Worm (Caenorhabditis elegans) whole organism, mixed stage, embryonic: ENCODE results near the gene C44C10.7.

Source experiments
- M03D4.4 ChIP-seq: sonication (generic microtip); optimal IDR thresholded peaks from 2 replicates; lab custom pipeline; 2017; ENCODE audit warnings: mild to moderate bottlenecking, missing genetic modification characterization, missing compliant biosample characterization
- bed-3 ChIP-seq: fragments of 200-800 bp; sonication (Bioruptor generic); optimal IDR thresholded peaks from 3 replicates; lab custom pipeline; 2018; ENCODE audit warnings: mild to moderate bottlenecking, missing genetic modification characterization, moderate library complexity, missing compliant biosample characterization
- blmp-1 ChIP-seq: fragments of 150-350 bp; optimal IDR thresholded peaks from 2 replicates; lab custom pipeline; 2014; ENCODE audit warnings: missing biosample characterization, missing genetic modification characterization
- ceh-39 ChIP-seq: fragments of 150-350 bp; optimal IDR thresholded peaks from 2 replicates; lab custom pipeline; 2014; ENCODE audit warnings: missing biosample characterization, missing genetic modification characterization
- ceh-43 ChIP-seq: fragments of 200-800 bp; sonication (Bioruptor generic); optimal IDR thresholded peaks from 2 replicates; lab custom pipeline; 2018; ENCODE audit warnings: mild to moderate bottlenecking, missing genetic modification characterization, moderate library complexity, missing compliant biosample characterization
- ceh-83 ChIP-seq: fragments of 200-800 bp; sonication (Bioruptor generic); optimal IDR thresholded peaks from 2 replicates; lab custom pipeline; 2018; ENCODE audit warnings: mild to moderate bottlenecking, missing genetic modification characterization, missing compliant biosample characterization
- ces-1 ChIP-seq: fragments of 150-350 bp; optimal IDR thresholded peaks from 2 replicates; lab custom pipeline; 2014; ENCODE audit warnings: missing biosample characterization, missing genetic modification reagents, missing genetic modification characterization
- cnd-1 ChIP-seq: fragments of 200-800 bp; sonication (Bioruptor generic); optimal IDR thresholded peaks from 2 replicates; lab custom pipeline; 2018; ENCODE audit warnings: mild to moderate bottlenecking, missing genetic modification characterization, missing compliant biosample characterization
- drap-1 ChIP-seq: fragments of 200-800 bp; sonication (Bioruptor generic); optimal IDR thresholded peaks from 3 replicates; lab custom pipeline; 2018; ENCODE audit warnings: mild to moderate bottlenecking, missing genetic modification characterization, missing compliant biosample characterization
- elt-1 ChIP-seq: sonication (generic microtip); optimal IDR thresholded peaks from 2 replicates; lab custom pipeline; 2017; ENCODE audit warnings: missing genetic modification characterization, mild to moderate bottlenecking, missing compliant biosample characterization, antibody characterized with exemption, moderate library complexity, borderline replicate concordance; ENCODE audit not compliant: insufficient read depth
- elt-3 ChIP-seq: fragments of 150-350 bp; optimal IDR thresholded peaks from 2 replicates; lab custom pipeline; 2014; ENCODE audit warnings: missing biosample characterization, missing genetic modification characterization
- flh-1 ChIP-seq: fragments of 200-800 bp; sonication (Bioruptor generic); optimal IDR thresholded peaks from 2 replicates; lab custom pipeline; 2018; ENCODE audit warnings: mild to moderate bottlenecking, missing genetic modification characterization, moderate library complexity, missing compliant biosample characterization
- ham-2 ChIP-seq: fragments of 200-800 bp; sonication (Bioruptor generic); optimal IDR thresholded peaks from 2 replicates; lab custom pipeline; 2018; ENCODE audit warnings: mild to moderate bottlenecking, missing genetic modification characterization, missing compliant biosample characterization
- hlh-1 ChIP-seq: fragments of 150-350 bp; optimal IDR thresholded peaks from 2 replicates; lab custom pipeline; 2014; ENCODE audit warnings: missing biosample characterization, missing genetic modification reagents, missing genetic modification characterization
- lin-13 ChIP-seq: fragments of 150-350 bp; optimal IDR thresholded peaks from 2 replicates; lab custom pipeline; 2014; ENCODE audit warnings: missing biosample characterization, missing genetic modification characterization
- lin-32 ChIP-seq: fragments of 200-800 bp; sonication (Bioruptor generic); optimal IDR thresholded peaks from 2 replicates; lab custom pipeline; 2018; ENCODE audit warnings: mild to moderate bottlenecking, missing genetic modification characterization, missing compliant biosample characterization
- lsy-2 ChIP-seq: fragments of 150-350 bp; optimal IDR thresholded peaks from 2 replicates; lab custom pipeline; 2014; ENCODE audit warnings: missing biosample characterization, missing genetic modification characterization
- mab-5 ChIP-seq: fragments of 150-350 bp; optimal IDR thresholded peaks from 2 replicates; lab custom pipeline; 2014; ENCODE audit warnings: missing biosample characterization, missing genetic modification characterization
- mls-2 ChIP-seq: sonication (generic microtip); optimal IDR thresholded peaks from 2 replicates; lab custom pipeline; 2016; ENCODE audit warnings: mild to moderate bottlenecking, missing genetic modification characterization, moderate library complexity, missing compliant biosample characterization
- nhr-12 ChIP-seq: fragments of 150-350 bp; optimal IDR thresholded peaks from 2 replicates; lab custom pipeline; 2014; ENCODE audit warnings: missing biosample characterization, missing genetic modification characterization
- nhr-2 ChIP-seq: fragments of 150-350 bp; optimal IDR thresholded peaks from 2 replicates; lab custom pipeline; 2014; ENCODE audit warnings: missing biosample characterization, missing genetic modification characterization
- nhr-237 ChIP-seq: fragments of 150-350 bp; optimal IDR thresholded peaks from 2 replicates; lab custom pipeline; 2014; ENCODE audit warnings: missing biosample characterization, missing genetic modification characterization
- nhr-28 ChIP-seq: fragments of 150-350 bp; optimal IDR thresholded peaks from 2 replicates; lab custom pipeline; 2014; ENCODE audit warnings: missing biosample characterization, missing genetic modification characterization
- nhr-76 ChIP-seq: sonication (generic microtip); optimal IDR thresholded peaks from 2 replicates; lab custom pipeline; 2017; ENCODE audit warnings: missing biosample characterization, missing genetic modification characterization
- pha-4 ChIP-seq: fragments of 150-350 bp; optimal IDR thresholded peaks from 2 replicates; lab custom pipeline; 2018; ENCODE audit warnings: missing biosample characterization, missing genetic modification reagents, missing genetic modification characterization
- sem-2 ChIP-seq: fragments of 200-800 bp; sonication (Bioruptor generic); optimal IDR thresholded peaks from 2 replicates; lab custom pipeline; 2018; ENCODE audit warnings: mild to moderate bottlenecking, missing genetic modification characterization, missing compliant biosample characterization
- sptf-1 ChIP-seq: sonication (generic microtip); optimal IDR thresholded peaks from 2 replicates; lab custom pipeline; 2017; ENCODE audit warnings: mild to moderate bottlenecking, missing genetic modification characterization, moderate library complexity, missing compliant biosample characterization
- tbx-8 ChIP-seq: fragments of 200-800 bp; sonication (Bioruptor generic); optimal IDR thresholded peaks from 2 replicates; lab custom pipeline; 2018; ENCODE audit warnings: mild to moderate bottlenecking, missing genetic modification characterization, moderate library complexity, missing compliant biosample characterization
- unc-62 ChIP-seq: fragments of 150-350 bp; optimal IDR thresholded peaks from 2 replicates; lab custom pipeline; 2014; ENCODE audit warnings: missing biosample characterization, missing genetic modification reagents, missing genetic modification characterization
- zip-8 ChIP-seq: fragments of 150-350 bp; optimal IDR thresholded peaks from 2 replicates; lab custom pipeline; 2014; ENCODE audit warnings: missing biosample characterization, missing genetic modification characterization
- ztf-11 ChIP-seq: fragments of 150-350 bp; optimal IDR thresholded peaks from 2 replicates; lab custom pipeline; 2014; ENCODE audit warnings: missing biosample characterization, missing genetic modification characterization

The C44C10.7 gene

DNA sequence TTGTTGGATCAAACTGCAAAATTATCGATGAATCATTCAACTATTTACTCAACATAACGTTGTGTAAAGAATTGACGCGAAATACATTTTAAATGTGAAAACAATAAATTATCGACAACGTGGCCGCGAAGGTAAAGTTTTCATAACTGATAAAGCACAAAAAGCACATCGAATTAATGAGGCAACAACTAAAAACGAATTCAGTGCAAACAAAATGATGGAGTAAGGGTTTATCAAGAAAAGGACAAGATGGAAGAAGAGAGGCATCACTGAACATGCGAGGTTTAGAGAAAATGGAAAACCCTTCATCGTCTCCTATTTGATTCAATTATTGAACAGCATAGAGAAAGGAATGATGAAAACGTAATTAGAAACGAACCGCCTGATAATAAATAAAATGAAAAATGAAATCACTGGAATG lies 35.7 kb upstream of the C44C10.7 start, which contains the start of gene D1053.4:
TSS of gene D1053.4 (minus strand) at position 20 of the 421 bp plus-strand sequence.
- no peak for TF ChIP-seq sem-2
- no peak for TF ChIP-seq lin-32 (GFP tag; lab: Kevin White, UChicago)
- TF ChIP-seq ces-1 (GFP tag; lab: Kevin White, UChicago), result peak; percentile 96

ce11 chrX:11720058-11720457 lies 32.0 kb upstream of the C44C10.7 start:
- TF ChIP-seq nhr-76 (tag; lab: Kevin White, UChicago) (no peak), elt-1 (no peak), ceh-83 (no peak), ham-2 (no peak), flh-1 (GFP tag; lab: Kevin White, UChicago) (no peak), mls-2 (tag; lab: Kevin White, UChicago) (no peak)

ce11 chrX:11718751-11719150 lies 30.7 kb upstream of the C44C10.7 start:
- TF ChIP-seq nhr-2 (tag; lab: Kevin White, UChicago), result no peak
- peak; percentile 17 for TF ChIP-seq nhr-237
- no peak for TF ChIP-seq hlh-1 (tag; lab: Kevin White, UChicago)
- no peak for TF ChIP-seq cnd-1 (tag; lab: Kevin White, UChicago)
- no peak for TF ChIP-seq bed-3 (GFP tag; lab: Kevin White, UChicago)
- no peak for TF ChIP-seq drap-1
- TF ChIP-seq nhr-28 (tag; lab: Kevin White, UChicago), result no peak

DNA sequence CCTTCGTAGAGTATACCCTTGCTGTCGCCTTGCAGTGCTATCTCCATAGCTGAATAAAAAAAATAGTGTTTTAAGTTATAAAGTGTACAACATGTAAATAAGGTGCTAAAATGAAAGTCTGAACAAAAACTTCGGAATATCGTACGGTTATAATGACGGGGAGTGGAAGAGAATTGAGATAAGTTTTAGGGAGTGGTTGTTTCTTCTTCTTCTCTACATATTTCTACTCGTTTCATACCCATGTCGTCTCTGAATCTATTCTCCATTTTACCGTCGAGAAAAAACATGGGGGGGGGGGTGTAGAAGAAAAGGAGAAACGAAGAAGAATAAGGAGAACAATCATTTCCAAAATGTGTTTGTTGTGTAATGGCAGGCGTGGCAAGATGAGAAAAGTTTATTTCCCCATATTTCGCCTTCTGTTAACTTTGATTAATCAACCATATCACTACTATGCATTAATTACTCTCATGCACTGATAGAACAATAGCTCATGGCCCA lies 28.4 kb upstream of the C44C10.7 start, which contains the start of gene C44C10.9:
TSS of gene C44C10.9 (minus strand) at position 51 of the 498 bp plus-strand sequence.
- TF ChIP-seq mab-5 (tag; lab: Kevin White, UChicago), result no peak
- no peak for TF ChIP-seq ceh-39 (tag; lab: Kevin White, UChicago)
- no peak for TF ChIP-seq elt-1
- TF ChIP-seq hlh-1 (tag; lab: Kevin White, UChicago), result no peak
- no peak for TF ChIP-seq nhr-12 (tag; lab: Kevin White, UChicago)
- TF ChIP-seq lsy-2 (tag; lab: Kevin White, UChicago), result no peak
- TF ChIP-seq zip-8 (tag; lab: Kevin White, UChicago), result no peak
- TF ChIP-seq elt-3, result no peak
- no peak for TF ChIP-seq flh-1 (GFP tag; lab: Kevin White, UChicago)
- TF ChIP-seq unc-62 (GFP tag; lab: Kevin White, UChicago), result no peak
- TF ChIP-seq drap-1, result no peak
- TF ChIP-seq ham-2, result no peak
- no peak for TF ChIP-seq lin-13 (tag; lab: Kevin White, UChicago)
- TF ChIP-seq ztf-11, result no peak
- no peak for TF ChIP-seq pha-4 (tag; lab: Kevin White, UChicago)

- TF ChIP-seq nhr-28 (tag; lab: Kevin White, UChicago) (no peak), tbx-8 (GFP tag; lab: Kevin White, UChicago) (no peak), pha-4 (tag; lab: Kevin White, UChicago) (no peak), sptf-1 (tag; lab: Kevin White, UChicago) (no peak), M03D4.4 (tag; lab: Kevin White, UChicago) (no peak), ham-2 (no peak), flh-1 (GFP tag; lab: Kevin White, UChicago) (no peak), elt-1 (no peak), mab-5 (tag; lab: Kevin White, UChicago) (no peak), ces-1 (GFP tag; lab: Kevin White, UChicago) (no peak), blmp-1 (tag; lab: Kevin White, UChicago) (no peak), lin-13 (tag; lab: Kevin White, UChicago) (no peak), nhr-237 (no peak), nhr-2 (tag; lab: Kevin White, UChicago) (no peak), ceh-83 (no peak), ceh-43 (GFP tag; lab: Kevin White, UChicago) (no peak), sem-2 (no peak)
These were observed 24.3 kb upstream of the C44C10.7 start, which contains the start of gene col-180 for ce11 chrX:11712230-11712853. Gene col-180, minus strand, starts transcription at chrX:11712280.
